Worm (Caenorhabditis elegans): ENCODE results near the gene Y70C5A.3.

DNA sequence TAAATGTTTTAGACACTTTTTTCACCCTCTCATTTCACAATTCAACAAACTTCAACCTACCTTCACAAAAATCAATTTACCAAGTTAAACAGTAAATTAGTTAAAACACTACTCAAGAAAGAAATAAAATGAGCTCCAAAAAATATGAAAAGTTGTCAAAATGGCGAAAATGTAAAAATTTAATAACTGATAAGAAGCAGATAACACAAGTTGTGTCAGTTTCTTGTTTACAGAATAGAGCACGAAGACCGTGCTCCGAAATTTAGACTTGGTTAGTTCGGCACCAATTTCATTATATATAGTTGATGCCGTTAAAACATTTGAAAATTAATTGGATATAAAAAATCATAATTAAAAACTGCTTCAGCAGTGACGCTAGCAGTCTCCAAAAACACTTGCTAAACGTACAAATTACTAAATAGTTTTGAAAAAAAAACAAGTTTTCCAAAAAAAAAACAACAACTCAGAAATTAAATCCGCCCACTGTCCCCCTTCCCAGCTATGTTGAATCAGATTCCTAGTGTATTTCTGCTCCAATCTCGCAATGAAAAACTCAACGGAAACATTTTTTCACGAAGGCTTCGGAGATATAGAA lies 9.8 kb downstream of the Y70C5A.3 start, which contains the start of gene srw-54:
- TF ChIP-seq ets-7 (tag; optimal IDR thresholded peaks at IDR 0.05) (no peak), B0310.2 (tag; optimal IDR thresholded peaks at IDR 0.05) (no peak), ama-1 (optimal IDR thresholded peaks at IDR 0.05) (no peak)

Measured in whole organism, early embryonic.